Fruit fly (Drosophila melanogaster) whole organism, embryonic: ENCODE measurements around the gene Cht5.

ENCODE experiments used
- ATbp ChIP-seq: fragments of 200-800 bp; sonication (Bioruptor generic); optimal IDR thresholded peaks from 2 replicates; lab custom pipeline; 2017; ENCODE audit warnings: missing biosample characterization, mild to moderate bottlenecking, missing genetic modification characterization, missing genetic modification reagents
- CG12104 ChIP-seq: fragments of 200-800 bp; sonication (Bioruptor generic); optimal IDR thresholded peaks from 3 replicates; lab custom pipeline; 2016; ENCODE audit warnings: missing biosample characterization, missing genetic modification characterization
- CG12155 ChIP-seq: fragments of 200-800 bp; sonication (Bioruptor generic); optimal IDR thresholded peaks from 3 replicates; lab custom pipeline; 2016; ENCODE audit warnings: missing biosample characterization, missing genetic modification characterization
- CG12769 ChIP-seq: fragments of 200-800 bp; sonication (Bioruptor generic); optimal IDR thresholded peaks from 2 replicates; lab custom pipeline; 2019; ENCODE audit warnings: missing biosample characterization, mild to moderate bottlenecking, missing genetic modification characterization, moderate library complexity
- CG14441 ChIP-seq: fragments of 200-800 bp; sonication (Bioruptor generic); IDR thresholded peaks from 2 replicates; pipeline ENCODE4 v1.3.6; 2022; ENCODE audit warnings: missing biosample characterization, missing genetic modification characterization
- CG16815 ChIP-seq: fragments of 200-800 bp; sonication (Bioruptor generic); optimal IDR thresholded peaks from 3 replicates; lab custom pipeline; 2017; ENCODE audit warnings: missing biosample characterization, mild to moderate bottlenecking, missing genetic modification characterization
- CG17612 ChIP-seq: fragments of 200-800 bp; sonication (Bioruptor generic); IDR thresholded peaks from 2 replicates; pipeline ENCODE4 v1.3.6; 2022; ENCODE audit warnings: missing biosample characterization, missing genetic modification characterization
- CG2120 ChIP-seq: fragments of 200-800 bp; sonication (Bioruptor generic); optimal IDR thresholded peaks from 3 replicates; lab custom pipeline; 2016; ENCODE audit warnings: missing biosample characterization, missing genetic modification characterization
- CG2875 ChIP-seq: fragments of 200-800 bp; sonication (Bioruptor generic); optimal IDR thresholded peaks from 2 replicates; lab custom pipeline; 2017; ENCODE audit warnings: missing biosample characterization, mild to moderate bottlenecking, missing genetic modification characterization, missing genetic modification reagents
- CG31388 ChIP-seq: fragments of 200-800 bp; sonication (Bioruptor generic); optimal IDR thresholded peaks from 2 replicates; lab custom pipeline; 2016; ENCODE audit warnings: missing biosample characterization, missing genetic modification characterization
- CG3726 ChIP-seq: fragments of 200-800 bp; sonication (Bioruptor generic); IDR thresholded peaks from 3 replicates; pipeline ENCODE4, ENCODE4 v1.3.6; 2022; ENCODE audit warnings: missing biosample characterization, missing genetic modification characterization
- CG3838 ChIP-seq: fragments of 200-800 bp; sonication (Bioruptor generic); optimal IDR thresholded peaks from 3 replicates; lab custom pipeline; 2016; ENCODE audit warnings: missing biosample characterization, missing genetic modification characterization
- CG4328 ChIP-seq: fragments of 200-800 bp; sonication (Bioruptor generic); optimal IDR thresholded peaks from 3 replicates; lab custom pipeline; 2017; ENCODE audit warnings: missing biosample characterization, missing genetic modification reagents, missing genetic modification characterization
- CG4360 ChIP-seq: fragments of 200-800 bp; sonication (Bioruptor generic); IDR thresholded peaks from 2 replicates; pipeline ENCODE4 v1.3.6; 2022; ENCODE audit warnings: missing biosample characterization, missing genetic modification characterization
- CG4854 ChIP-seq: fragments of 200-800 bp; sonication (Bioruptor generic); optimal IDR thresholded peaks from 2 replicates; lab custom pipeline; 2016; ENCODE audit warnings: missing biosample characterization, missing genetic modification characterization, inconsistent platforms
- CG7372 ChIP-seq: fragments of 200-800 bp; sonication (Bioruptor generic); IDR thresholded peaks from 2 replicates; pipeline ENCODE4 v1.3.6; 2022; ENCODE audit warnings: missing biosample characterization, missing genetic modification characterization
- CG8290 ChIP-seq, 3 experiments: fragments of 200-800 bp; sonication (Bioruptor generic); optimal IDR thresholded peaks; 2 replicates each; lab custom pipeline; 2016 to 2019; ENCODE audit warnings: missing biosample characterization in 3 of 3, missing genetic modification characterization in 3 of 3, mild to moderate bottlenecking in 2 of 3, moderate library complexity in 1 of 3
- CG8388 ChIP-seq: fragments of 200-800 bp; sonication (Bioruptor generic); optimal IDR thresholded peaks from 2 replicates; lab custom pipeline; 2019; ENCODE audit warnings: missing biosample characterization, mild to moderate bottlenecking, missing genetic modification characterization, moderate library complexity
- Dp ChIP-seq: fragments of 200-800 bp; sonication (Bioruptor generic); optimal IDR thresholded peaks from 2 replicates; lab custom pipeline; 2018; ENCODE audit warnings: missing biosample characterization, mild to moderate bottlenecking, missing genetic modification characterization, moderate library complexity
- H2.0 ChIP-seq: fragments of 200-800 bp; sonication (Bioruptor generic); IDR thresholded peaks from 2 replicates; pipeline ENCODE4 v1.3.6; 2022; ENCODE audit warnings: missing biosample characterization, missing genetic modification characterization
- HmgZ ChIP-seq: fragments of 200-800 bp; sonication (Bioruptor generic); optimal IDR thresholded peaks from 2 replicates; lab custom pipeline; 2018; ENCODE audit warnings: missing biosample characterization, mild to moderate bottlenecking, missing genetic modification characterization
- Hr51 ChIP-seq, 2 experiments: fragments of 200-800 bp; sonication (Bioruptor generic); optimal IDR thresholded peaks; 2 replicates in 1 of 2; 3 replicates in 1 of 2; lab custom pipeline; 2016 to 2018; ENCODE audit warnings: missing biosample characterization in 2 of 2, missing genetic modification characterization in 2 of 2, mild to moderate bottlenecking in 1 of 2, moderate library complexity in 1 of 2
- Mes4 ChIP-seq: fragments of 200-800 bp; sonication (Bioruptor generic); optimal IDR thresholded peaks from 2 replicates; lab custom pipeline; 2016; ENCODE audit warnings: missing biosample characterization, missing genetic modification characterization
- Myb ChIP-seq: fragments of 200-800 bp; sonication (Bioruptor generic); optimal IDR thresholded peaks from 2 replicates; lab custom pipeline; 2016; ENCODE audit warnings: missing biosample characterization, missing genetic modification characterization
- Oli ChIP-seq: fragments of 200-800 bp; sonication (Bioruptor generic); optimal IDR thresholded peaks from 2 replicates; lab custom pipeline; 2018; ENCODE audit warnings: missing biosample characterization, mild to moderate bottlenecking, missing genetic modification characterization, moderate library complexity
- Rfx ChIP-seq: fragments of 200-800 bp; sonication (Bioruptor generic); IDR thresholded peaks from 2 replicates; pipeline ENCODE4 v1.3.6; 2022; ENCODE audit warnings: missing biosample characterization, missing genetic modification characterization
- Ssrp ChIP-seq: fragments of 200-800 bp; sonication (Bioruptor generic); optimal IDR thresholded peaks from 2 replicates; lab custom pipeline; 2018; ENCODE audit warnings: missing biosample characterization, mild to moderate bottlenecking, missing genetic modification characterization, moderate library complexity
- TFAM ChIP-seq: fragments of 200-800 bp; sonication (Bioruptor generic); optimal IDR thresholded peaks from 2 replicates; lab custom pipeline; 2017; ENCODE audit warnings: missing biosample characterization, missing genetic modification characterization, inconsistent platforms
- Tbp ChIP-seq: fragments of >200 bp; optimal IDR thresholded peaks from 2 replicates; lab custom pipeline; 2018; ENCODE audit warnings: missing biosample characterization, missing genetic modification characterization
- Xrp1 ChIP-seq: fragments of 200-800 bp; sonication (Bioruptor generic); IDR thresholded peaks from 2 replicates; pipeline ENCODE4 v1.3.6; 2022; ENCODE audit warnings: missing biosample characterization, missing genetic modification characterization
- amos ChIP-seq: fragments of 200-800 bp; sonication (Bioruptor generic); IDR thresholded peaks from 2 replicates; pipeline ENCODE4 v1.3.6; 2022; ENCODE audit warnings: missing biosample characterization, missing genetic modification characterization; ENCODE audit not compliant: partially characterized antibody
- cad ChIP-seq: fragments of >200 bp; optimal IDR thresholded peaks from 2 replicates; lab custom pipeline; 2017; ENCODE audit warnings: missing biosample characterization, missing genetic modification characterization
- dan ChIP-seq: fragments of 200-800 bp; sonication (Bioruptor generic); IDR thresholded peaks from 2 replicates; pipeline ENCODE4 v1.3.6; 2022; ENCODE audit warnings: missing biosample characterization, missing genetic modification characterization
- danr ChIP-seq: fragments of 200-800 bp; sonication (Bioruptor generic); IDR thresholded peaks from 2 replicates; pipeline ENCODE4 v1.3.6; 2022; ENCODE audit warnings: missing biosample characterization, missing genetic modification characterization
- dmrt99B ChIP-seq: fragments of 200-800 bp; sonication (Bioruptor generic); optimal IDR thresholded peaks from 2 replicates; lab custom pipeline; 2018; ENCODE audit warnings: missing biosample characterization, mild to moderate bottlenecking, missing genetic modification characterization, moderate library complexity
- ems ChIP-seq: fragments of 200-800 bp; sonication (Bioruptor generic); optimal IDR thresholded peaks from 3 replicates; lab custom pipeline; 2016; ENCODE audit warnings: missing biosample characterization, missing genetic modification characterization
- eve ChIP-seq, 2 experiments: fragments of >200 bp; optimal IDR thresholded peaks; 2 replicates each; lab custom pipeline; 2017; ENCODE audit warnings: missing biosample characterization in 2 of 2, missing genetic modification characterization in 2 of 2
- h ChIP-seq: fragments of >200 bp; optimal IDR thresholded peaks from 2 replicates; lab custom pipeline; 2017
- lmd ChIP-seq: fragments of 200-800 bp; sonication (Bioruptor generic); IDR thresholded peaks from 2 replicates; pipeline ENCODE4 v1.3.6; 2022; ENCODE audit warnings: missing biosample characterization, missing genetic modification characterization
- mam ChIP-seq: fragments of 200-800 bp; sonication (Bioruptor generic); optimal IDR thresholded peaks from 3 replicates; lab custom pipeline; 2016; ENCODE audit warnings: missing biosample characterization, missing genetic modification characterization
- nerfin-1 ChIP-seq: fragments of 200-800 bp; sonication (Bioruptor generic); optimal IDR thresholded peaks from 3 replicates; lab custom pipeline; 2019; ENCODE audit warnings: missing biosample characterization, mild to moderate bottlenecking, missing genetic modification characterization, moderate library complexity
- nom ChIP-seq: fragments of 200-800 bp; sonication (Bioruptor generic); optimal IDR thresholded peaks from 2 replicates; lab custom pipeline; 2017; ENCODE audit warnings: missing biosample characterization, missing genetic modification characterization, mild to moderate bottlenecking, moderate library complexity, missing genetic modification reagents
- pan ChIP-seq, 4 experiments: fragments of >200 bp in 3 of 4; fragments of 200-800 bp in 1 of 4; sonication (Bioruptor generic) in 1 of 4; optimal IDR thresholded peaks in 3 of 4; IDR thresholded peaks in 1 of 4; 2 replicates each; pipeline versions ENCODE4 v1.3.6 to Lab custom; 2017 to 2022; ENCODE audit warnings: missing biosample characterization in 2 of 4, missing genetic modification characterization in 2 of 4, mixed read lengths in 1 of 4
- psq ChIP-seq: fragments of 200-800 bp; sonication (Bioruptor generic); optimal IDR thresholded peaks from 2 replicates; lab custom pipeline; 2017; ENCODE audit warnings: missing biosample characterization, missing genetic modification characterization
- sug ChIP-seq: fragments of 200-800 bp; optimal IDR thresholded peaks from 2 replicates; lab custom pipeline; 2019; ENCODE audit warnings: missing biosample characterization, mild to moderate bottlenecking, missing genetic modification characterization, moderate library complexity
- tna ChIP-seq: fragments of 200-800 bp; sonication (Bioruptor generic); IDR thresholded peaks from 2 replicates; pipeline ENCODE4 v1.3.6; 2022; ENCODE audit warnings: missing biosample characterization, missing genetic modification characterization; ENCODE audit not compliant: partially characterized antibody
- vvl ChIP-seq: fragments of 200-800 bp; sonication (Bioruptor generic); IDR thresholded peaks from 2 replicates; pipeline ENCODE4 v1.3.6; 2022; ENCODE audit warnings: missing biosample characterization, missing genetic modification characterization
- z ChIP-seq: fragments of 200-800 bp; sonication (Bioruptor generic); IDR thresholded peaks from 3 replicates; pipeline ENCODE4 v1.3.6; 2022; ENCODE audit warnings: missing biosample characterization, missing genetic modification characterization
- zfh1 ChIP-seq: fragments of 200-800 bp; sonication (Bioruptor generic); IDR thresholded peaks from 3 replicates; pipeline ENCODE4 v1.3.6; 2022; ENCODE audit warnings: missing biosample characterization, missing genetic modification characterization

The Cht5 gene

DNA sequence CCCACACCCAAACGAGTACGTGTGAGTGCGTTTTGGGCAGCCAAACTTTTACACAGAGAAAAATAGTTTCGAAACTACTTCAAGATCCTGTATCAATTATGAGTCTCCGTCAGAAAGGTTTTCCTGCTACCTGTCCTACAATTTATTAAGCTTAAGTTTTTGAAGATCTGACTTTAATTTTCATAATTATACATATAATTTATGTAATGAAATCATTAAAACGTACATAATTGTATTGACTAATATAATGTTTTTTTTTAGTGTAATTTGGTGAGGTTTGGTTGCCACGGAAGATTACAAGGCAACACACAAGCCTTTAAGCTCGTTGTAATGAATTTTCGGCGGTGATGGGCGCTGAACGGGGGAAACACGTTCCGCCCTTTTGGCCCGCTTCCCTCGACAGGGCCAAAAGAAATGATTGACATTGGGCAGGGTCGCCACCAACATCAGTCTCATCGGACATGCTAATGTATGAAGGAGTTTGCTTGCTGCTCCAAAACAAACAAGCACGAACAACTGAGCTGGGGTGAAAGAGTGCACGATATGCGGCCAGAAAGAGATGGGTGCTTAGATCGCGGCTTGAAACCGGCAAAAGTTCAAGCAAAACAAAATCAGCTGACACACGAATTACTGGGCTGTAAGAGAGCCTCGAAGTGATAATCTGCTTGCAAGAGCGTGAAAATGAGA is 26.8 kb downstream of the Cht5 start (continued):
- TF ChIP-seq amos: no peak
- TF ChIP-seq Ssrp: peak; percentile 79
- TF ChIP-seq CG31388 (GFP tag; lab: Kevin White, UChicago): no peak
- no peak for TF ChIP-seq cad (GFP tag; lab: Kevin White, UChicago)
- no peak for TF ChIP-seq eve (GFP tag; optimal IDR thresholded peaks at IDR 0.05; lab: Kevin White, UChicago)
- peak; percentile 19 for TF ChIP-seq psq (GFP tag; lab: Kevin White, UChicago)
- TF ChIP-seq Rfx: no peak
- peak; percentile 86 for TF ChIP-seq CG8388 (GFP tag; lab: Kevin White, UChicago)
- TF ChIP-seq tna: no peak
- peak; percentile 35 for TF ChIP-seq TFAM (GFP tag; lab: Kevin White, UChicago)
- TF ChIP-seq CG2120: no peak
- no peak for TF ChIP-seq CG7372
- TF ChIP-seq CG4854: no peak
- TF ChIP-seq CG4360 (GFP tag; lab: Robert Waterston, UW): 0 out of 2 replicates have a peak, but pooled peaks have one; percentile 34
- TF ChIP-seq CG14441 (GFP tag; lab: Robert Waterston, UW): no peak
- peak; percentile 66 for TF ChIP-seq nerfin-1 (tag; lab: Kevin White, UChicago)
- TF ChIP-seq Hr51 (GFP tag; optimal IDR thresholded peaks at IDR 0.05; lab: Kevin White, UChicago): peak in 1 of 2 experiments; percentile 74
- no peak for TF ChIP-seq dan (GFP tag; lab: Robert Waterston, UW)
- TF ChIP-seq CG12155 (GFP tag; lab: Kevin White, UChicago): peak; percentile 46
- no peak for TF ChIP-seq CG12769 (tag; lab: Kevin White, UChicago)
- peak; percentile 84 for TF ChIP-seq Oli (tag; lab: Kevin White, UChicago)
- TF ChIP-seq h (lab: Kevin White, UChicago): no peak
- TF ChIP-seq CG3726: 0 out of 3 replicates have a peak, but pooled peaks have one; percentile 12
- no peak for TF ChIP-seq z (GFP tag; lab: Robert Waterston, UW)
- TF ChIP-seq dmrt99B (tag; lab: Kevin White, UChicago): peak; percentile 82
- TF ChIP-seq mam (GFP tag; lab: Kevin White, UChicago): no peak
- no peak for TF ChIP-seq nom
- peak; percentile 25 for TF ChIP-seq CG4328 (GFP tag; lab: Kevin White, UChicago)
- TF ChIP-seq CG16815 (GFP tag; lab: Kevin White, UChicago): peak; percentile 14
- peak; percentile 72 for TF ChIP-seq lmd
- peak; percentile 80 for TF ChIP-seq vvl
- TF ChIP-seq CG17612 (GFP tag; lab: Robert Waterston, UW): no peak
- peak; percentile 83 for TF ChIP-seq Xrp1 (GFP tag; lab: Robert Waterston, UW)
- no peak for TF ChIP-seq CG12104 (GFP tag; lab: Kevin White, UChicago)
- no peak for TF ChIP-seq pan (optimal IDR thresholded peaks at IDR 0.05; lab: Kevin White, UChicago)
- TF ChIP-seq pan (GFP tag; optimal IDR thresholded peaks at IDR 0.05 in 1 of 2, IDR thresholded peaks at IDR 0.05 in 1 of 2): peak in 1 of 2 experiments; percentile 50
- peak; percentile 21 for TF ChIP-seq HmgZ
- no peak for TF ChIP-seq Mes4
- TF ChIP-seq H2.0: peak; percentile 55
- TF ChIP-seq Myb (GFP tag; lab: Kevin White, UChicago): no peak
- peak; percentile 84 for TF ChIP-seq ATbp
- peak; percentile 61; the same call in 1 of the 3 replicates for TF ChIP-seq zfh1
- TF ChIP-seq CG3838 (GFP tag; lab: Kevin White, UChicago): peak; percentile 31
- no peak for TF ChIP-seq sug (tag; lab: Kevin White, UChicago)
- TF ChIP-seq Dp (GFP tag; lab: Kevin White, UChicago): no peak
- no peak for TF ChIP-seq CG8290 (GFP tag; optimal IDR thresholded peaks at IDR 0.05; lab: Kevin White, UChicago)
- TF ChIP-seq CG8290 (tag; optimal IDR thresholded peaks at IDR 0.05; lab: Kevin White, UChicago): no peak
- TF ChIP-seq ems: no peak
- TF ChIP-seq danr: 0 out of 2 replicates have a peak, but pooled peaks have one; percentile 18
- peak; percentile 73 for TF ChIP-seq CG2875 (GFP tag; lab: Kevin White, UChicago)
- no peak for TF ChIP-seq Tbp
